Worm (Caenorhabditis elegans) whole organism, early embryonic: ENCODE results near the gene dhs-21.

Experiments
- B0310.2 ChIP-seq: sonication (generic microtip); optimal IDR thresholded peaks from 2 replicates; lab custom pipeline; 2016; ENCODE audit warnings: mild to moderate bottlenecking, missing genetic modification characterization, missing compliant biosample characterization
- F13C5.2 ChIP-seq: sonication (generic microtip); optimal IDR thresholded peaks from 2 replicates; lab custom pipeline; 2017; ENCODE audit warnings: mild to moderate bottlenecking, missing genetic modification characterization, inconsistent platforms, missing compliant biosample characterization
- aly-1 ChIP-seq: sonication (generic microtip); optimal IDR thresholded peaks from 2 replicates; lab custom pipeline; 2016; ENCODE audit warnings: missing genetic modification characterization, missing compliant biosample characterization
- ama-1 ChIP-seq: fragments of 150-350 bp; optimal IDR thresholded peaks from 2 replicates; lab custom pipeline; 2014
- ceh-13 ChIP-seq: fragments of 200-800 bp; sonication (Bioruptor generic); optimal IDR thresholded peaks from 2 replicates; lab custom pipeline; 2018; ENCODE audit warnings: mild to moderate bottlenecking, missing genetic modification characterization, missing compliant biosample characterization
- ceh-36 ChIP-seq: sonication (generic microtip); optimal IDR thresholded peaks from 2 replicates; lab custom pipeline; 2016; ENCODE audit warnings: missing genetic modification characterization, inconsistent platforms, missing compliant biosample characterization
- ets-7 ChIP-seq: sonication (generic microtip); optimal IDR thresholded peaks from 2 replicates; lab custom pipeline; 2016; ENCODE audit warnings: missing genotype, missing genetic modification characterization, missing compliant biosample characterization
- flt-1 ChIP-seq: fragments of 200-800 bp; sonication (Bioruptor generic); IDR thresholded peaks from 2 replicates; pipeline ENCODE4 v1.3.6; 2022; ENCODE audit warnings: missing genetic modification characterization, missing compliant biosample characterization
- hmbx-1 ChIP-seq: sonication (generic microtip); optimal IDR thresholded peaks from 2 replicates; lab custom pipeline; 2016; ENCODE audit warnings: mild to moderate bottlenecking, missing genetic modification characterization, missing compliant biosample characterization
- hmg-4 ChIP-seq: fragments of 200-800 bp; sonication (Bioruptor generic); optimal IDR thresholded peaks from 2 replicates; lab custom pipeline; 2018; ENCODE audit warnings: mild to moderate bottlenecking, missing genetic modification characterization, missing compliant biosample characterization
- hnd-1 ChIP-seq: sonication (generic microtip); optimal IDR thresholded peaks from 2 replicates; lab custom pipeline; 2016; ENCODE audit warnings: missing genetic modification characterization, missing compliant biosample characterization
- pes-1 ChIP-seq: fragments of 200-800 bp; sonication (Bioruptor generic); IDR thresholded peaks from 2 replicates; pipeline ENCODE4 v1.3.6; 2022; ENCODE audit warnings: missing genetic modification reagents, missing genetic modification characterization, missing compliant biosample characterization
- scrt-1 ChIP-seq: fragments of 200-800 bp; sonication (Bioruptor generic); IDR thresholded peaks from 2 replicates; pipeline ENCODE4 v1.3.6; 2022; ENCODE audit warnings: missing genetic modification characterization, missing compliant biosample characterization
- sea-1 ChIP-seq: fragments of 200-800 bp; sonication (Bioruptor generic); conservative IDR thresholded peaks from 2 replicates; pipeline ENCODE4 v1.3.6; 2022; ENCODE audit warnings: missing genetic modification characterization, missing compliant biosample characterization
- tbx-11 ChIP-seq: fragments of 200-800 bp; sonication (Bioruptor generic); IDR thresholded peaks from 2 replicates; pipeline ENCODE4 v1.3.6; 2022; ENCODE audit warnings: missing genetic modification characterization, missing compliant biosample characterization
- tbx-37 ChIP-seq: fragments of 200-800 bp; sonication (Bioruptor generic); conservative IDR thresholded peaks from 2 replicates; pipeline ENCODE4 v1.3.6; 2022; ENCODE audit warnings: missing genetic modification reagents, missing genetic modification characterization, missing compliant biosample characterization
- tra-4 ChIP-seq: sonication (generic microtip); optimal IDR thresholded peaks from 2 replicates; lab custom pipeline; 2017; ENCODE audit warnings: missing genetic modification characterization, missing compliant biosample characterization

dhs-21 gene

DNA sequence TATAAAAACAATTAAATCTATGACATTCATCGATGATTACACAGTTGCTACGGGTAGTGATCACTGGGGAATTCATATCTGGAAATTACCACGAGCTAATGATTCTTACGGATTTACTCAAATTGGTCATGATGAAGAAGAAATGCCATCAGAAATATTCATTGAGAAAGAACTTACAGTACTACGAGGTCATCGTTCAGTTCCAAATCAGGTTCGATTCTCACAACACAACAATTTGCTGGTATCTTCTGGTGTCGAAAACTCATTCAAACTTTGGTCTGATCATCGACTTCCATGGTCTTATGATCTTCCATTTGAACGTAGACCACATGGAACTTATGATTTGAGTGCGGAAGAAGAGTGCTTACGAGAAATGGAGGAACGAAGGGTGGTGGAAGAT is 26.9 kb downstream of the dhs-21 start:
- no peak for TF ChIP-seq ceh-36 (tag; lab: Kevin White, UChicago)
- no peak for TF ChIP-seq tbx-11 (GFP tag; lab: Robert Waterston, UW)
- no peak for TF ChIP-seq flt-1 (GFP tag; lab: Robert Waterston, UW)
- TF ChIP-seq ets-7 (tag; lab: Kevin White, UChicago): no peak
- no peak for TF ChIP-seq scrt-1 (GFP tag; lab: Robert Waterston, UW)
- TF ChIP-seq B0310.2 (tag; lab: Kevin White, UChicago): no peak
- TF ChIP-seq ceh-13: no peak
- no peak for TF ChIP-seq tbx-37 (GFP tag; lab: Robert Waterston, UW)
- TF ChIP-seq ama-1: no peak

ce11 chrV:12704077-12704476 is 29.4 kb downstream of the dhs-21 start, which contains the start of gene R11D1.1:
Gene R11D1.1, plus strand, starts transcription at chrV:12704377.
- TF ChIP-seq hmbx-1 (tag; lab: Kevin White, UChicago): no peak
- TF ChIP-seq tbx-11 (GFP tag; lab: Robert Waterston, UW): no peak
- no peak for TF ChIP-seq sea-1 (GFP tag; lab: Robert Waterston, UW)
- TF ChIP-seq ceh-13: no peak
- TF ChIP-seq B0310.2 (tag; lab: Kevin White, UChicago): no peak
- TF ChIP-seq F13C5.2 (tag; lab: Kevin White, UChicago): no peak
- TF ChIP-seq hnd-1 (tag; lab: Kevin White, UChicago): no peak
- no peak for TF ChIP-seq aly-1 (tag; lab: Kevin White, UChicago)
- TF ChIP-seq tbx-37 (GFP tag; lab: Robert Waterston, UW): no peak

- TF ChIP-seq tbx-37 (GFP tag; lab: Robert Waterston, UW) (no peak), ceh-13 (no peak), ama-1 (no peak), aly-1 (tag; lab: Kevin White, UChicago) (no peak), ets-7 (tag; lab: Kevin White, UChicago) (no peak), flt-1 (GFP tag; lab: Robert Waterston, UW) (no peak), hnd-1 (tag; lab: Kevin White, UChicago) (no peak), hmg-4 (GFP tag; lab: Kevin White, UChicago) (no peak), hmbx-1 (tag; lab: Kevin White, UChicago) (no peak), B0310.2 (tag; lab: Kevin White, UChicago) (no peak), F13C5.2 (tag; lab: Kevin White, UChicago) (no peak), scrt-1 (GFP tag; lab: Robert Waterston, UW) (no peak), pes-1 (no peak), sea-1 (GFP tag; lab: Robert Waterston, UW) (no peak), tra-4 (tag; lab: Kevin White, UChicago) (no peak), ceh-36 (tag; lab: Kevin White, UChicago) (no peak), tbx-11 (GFP tag; lab: Robert Waterston, UW) (no peak)
Observed at ce11 chrV:12701613-12702012, 31.8 kb downstream of the dhs-21 start.

DNA sequence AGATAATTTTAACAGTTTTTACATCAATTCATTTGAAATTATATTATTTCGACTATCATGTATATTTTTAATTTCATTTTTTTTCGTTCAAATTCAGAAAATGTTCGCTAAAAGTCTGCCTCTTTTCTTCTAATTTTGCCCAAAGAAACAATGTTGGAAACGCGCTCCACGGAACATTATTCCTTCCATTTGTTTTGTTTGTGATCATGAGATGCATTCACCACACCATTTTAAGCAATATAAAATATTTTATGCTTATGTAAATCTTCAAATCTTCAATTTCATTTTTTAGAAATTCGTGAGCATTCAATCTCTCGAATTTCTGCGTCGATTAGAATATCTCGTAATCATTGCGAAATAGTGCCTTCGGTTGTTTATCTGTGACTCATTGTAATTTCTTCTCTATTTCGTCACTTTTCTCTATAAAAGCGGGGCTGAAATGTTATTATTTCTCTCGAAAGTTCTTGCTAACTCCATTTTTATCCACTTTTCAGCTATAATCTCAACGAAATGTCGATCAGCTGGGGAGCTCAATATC is 36.0 kb downstream of the dhs-21 start, which contains the start of gene istr-1:
Gene istr-1 (plus strand): TSS at position 495 of the 538 bp plus-strand sequence.
- TF ChIP-seq ama-1 (no peak), pes-1 (no peak), flt-1 (GFP tag; lab: Robert Waterston, UW) (no peak)

DNA sequence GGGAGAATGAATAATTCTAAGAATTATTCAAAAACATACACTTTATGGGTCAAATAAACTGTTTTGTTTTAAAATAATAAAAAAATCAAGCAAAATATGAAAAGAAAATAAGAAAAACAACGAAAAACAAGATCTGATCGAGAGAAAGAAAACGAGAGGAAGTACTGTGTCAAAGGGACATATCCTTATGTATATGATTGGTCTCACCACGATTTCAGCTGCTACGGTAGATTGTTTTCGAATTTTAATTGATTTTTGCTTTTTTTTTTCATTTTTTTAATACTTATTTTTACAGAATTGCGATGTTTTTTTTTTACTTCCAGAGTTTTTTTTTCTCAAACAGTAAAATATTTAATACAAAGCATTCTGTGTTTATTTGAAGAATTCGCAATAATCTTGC is 36.7 kb downstream of the dhs-21 start:
- TF ChIP-seq ceh-36 (tag; lab: Kevin White, UChicago): no peak

- TF ChIP-seq flt-1 (GFP tag; lab: Robert Waterston, UW) (no peak), B0310.2 (tag; lab: Kevin White, UChicago) (no peak), ceh-36 (tag; lab: Kevin White, UChicago) (no peak), hnd-1 (tag; lab: Kevin White, UChicago) (no peak), tbx-11 (GFP tag; lab: Robert Waterston, UW) (no peak), F13C5.2 (tag; lab: Kevin White, UChicago) (no peak), aly-1 (tag; lab: Kevin White, UChicago) (no peak), hmbx-1 (tag; lab: Kevin White, UChicago) (no peak), pes-1 (no peak), tra-4 (tag; lab: Kevin White, UChicago) (no peak)
Observed at ce11 chrV:12695968-12696367, 37.5 kb downstream of the dhs-21 start, which contains the start of gene K10C8.4. Gene K10C8.4, plus strand, starts transcription at chrV:12696268.

DNA sequence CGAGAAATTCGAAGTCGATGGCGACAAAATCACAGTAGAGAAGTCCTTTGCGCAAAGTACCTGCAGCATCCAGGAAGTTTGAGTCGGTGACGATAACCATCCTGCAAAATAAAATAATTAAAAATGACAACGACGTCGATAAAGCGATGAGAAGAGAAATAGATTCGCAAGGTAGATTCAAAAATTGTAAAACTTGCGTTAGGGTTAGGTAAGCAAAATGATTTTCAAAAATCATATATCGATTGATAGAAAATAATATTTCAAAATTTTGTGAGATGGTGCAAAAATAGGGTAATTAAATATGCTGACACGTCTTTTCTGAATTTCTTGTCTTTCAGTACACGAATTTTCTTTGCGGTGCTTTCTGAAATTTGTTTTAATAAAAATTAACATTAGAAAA is 38.3 kb downstream of the dhs-21 start, which contains the start of gene parn-1:
Gene parn-1 (minus strand): TSS at position 101 of the 400 bp plus-strand sequence.
- no peak for TF ChIP-seq ceh-36 (tag; lab: Kevin White, UChicago)
- TF ChIP-seq ets-7 (tag; lab: Kevin White, UChicago): no peak
- TF ChIP-seq scrt-1 (GFP tag; lab: Robert Waterston, UW): no peak
- no peak for TF ChIP-seq tra-4 (tag; lab: Kevin White, UChicago)
- TF ChIP-seq F13C5.2 (tag; lab: Kevin White, UChicago): no peak
- no peak for TF ChIP-seq sea-1 (GFP tag; lab: Robert Waterston, UW)
- no peak for TF ChIP-seq ceh-13
- TF ChIP-seq B0310.2 (tag; lab: Kevin White, UChicago): no peak
- TF ChIP-seq hnd-1 (tag; lab: Kevin White, UChicago): no peak
- TF ChIP-seq aly-1 (tag; lab: Kevin White, UChicago): no peak
- no peak for TF ChIP-seq tbx-11 (GFP tag; lab: Robert Waterston, UW)
- no peak for TF ChIP-seq tbx-37 (GFP tag; lab: Robert Waterston, UW)
- no peak for TF ChIP-seq flt-1 (GFP tag; lab: Robert Waterston, UW)

ce11 chrV:12683205-12683604 is 50.2 kb downstream of the dhs-21 start:
- TF ChIP-seq aly-1 (tag; lab: Kevin White, UChicago) (no peak), pes-1 (no peak), ceh-13 (no peak), hmbx-1 (tag; lab: Kevin White, UChicago) (no peak), tbx-37 (GFP tag; lab: Robert Waterston, UW) (no peak)
